Worm (Caenorhabditis elegans): ENCODE measurements around the gene wrt-2.

DNA sequence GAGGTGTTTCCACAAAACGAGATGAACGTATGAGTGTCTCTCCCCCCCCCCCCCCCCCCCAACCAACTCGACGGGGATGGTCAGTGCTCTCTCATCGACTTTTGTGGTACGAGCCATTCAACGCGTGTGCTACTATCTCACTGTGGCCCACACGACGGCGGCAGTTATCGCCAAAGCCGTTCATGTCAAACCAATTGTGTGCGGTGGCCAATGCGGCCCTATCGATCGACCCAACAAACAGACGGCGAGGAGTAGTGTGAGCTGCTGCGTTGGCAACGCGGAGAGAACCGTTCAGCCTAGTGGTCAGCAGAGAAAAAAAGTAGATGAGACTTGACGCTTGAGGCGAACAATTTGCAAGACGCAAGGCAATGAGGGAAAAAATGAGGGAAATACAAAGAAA is 8.7 kb upstream of the wrt-2 start:
- TF ChIP-seq zag-1 (tag; optimal IDR thresholded peaks at IDR 0.05) (no peak), ces-1 (GFP tag; optimal IDR thresholded peaks at IDR 0.05) (no peak), F49E8.2 (tag; optimal IDR thresholded peaks at IDR 0.05; ENCODE audit: borderline replicate concordance) (no peak)

All from whole organism, L4 larva.